Worm (Caenorhabditis elegans): ENCODE data around the gene ttr-10.
"Not testable (repeated sequence)": the region's sequence is repeated elsewhere in the genome, so short reads cannot be mapped to it uniquely, and the experiment has no call there.

ttr-10 gene

ce11 chrV:7520077-7520476 is 33.6 kb downstream of the ttr-10 start, which contains the start of gene srb-19:
TSS of gene srb-19 (minus strand) at chrV:7520177.
- TF ChIP-seq madf-5 (GFP tag; IDR thresholded peaks at IDR 0.05) (no peak), lin-29 (GFP tag; IDR thresholded peaks at IDR 0.05) (no peak), lir-3 (tag; optimal IDR thresholded peaks at IDR 0.05) (no peak), duxl-1 (tag; optimal IDR thresholded peaks at IDR 0.05; ENCODE audit: poor library complexity) (no peak), dmd-8 (GFP tag; IDR thresholded peaks at IDR 0.05) (no peak), Y75B8A.6 (GFP tag; IDR thresholded peaks at IDR 0.05) (no peak), nhr-102 (tag; optimal IDR thresholded peaks at IDR 0.05) (no peak)

DNA sequence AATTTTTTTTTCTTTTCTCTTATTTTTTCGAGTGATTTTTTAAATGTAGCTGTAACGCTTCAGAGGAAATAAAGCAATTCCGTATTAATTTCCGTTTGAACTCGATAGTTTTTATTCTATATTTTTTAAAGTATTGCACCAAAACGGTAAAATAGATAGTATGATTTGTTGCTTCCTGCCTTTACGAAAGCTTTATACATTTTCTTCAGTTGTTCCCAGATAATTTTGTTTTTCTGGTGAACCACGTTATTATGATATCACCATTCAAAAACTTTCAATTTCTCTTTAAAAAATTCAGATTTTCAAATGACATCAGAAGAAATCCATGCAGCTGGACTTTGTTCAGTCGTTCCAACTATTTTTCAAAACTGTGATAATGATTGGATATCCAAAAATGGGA is 38.8 kb downstream of the ttr-10 start, which contains the start of gene srb-18:
Gene srb-18 (plus strand): TSS at position 301 of the 400 bp plus-strand sequence.
- TF ChIP-seq spr-3 (GFP tag; optimal IDR thresholded peaks at IDR 0.05) = no peak
- no peak for TF ChIP-seq Y48G9A.11 (GFP tag; IDR thresholded peaks at IDR 0.05)
- TF ChIP-seq dpl-1 (GFP tag; optimal IDR thresholded peaks at IDR 0.05) = no peak

ce11 chrV:7511465-7511864 is 42.3 kb downstream of the ttr-10 start, which contains the start of gene nhr-171:
TSS of gene nhr-171 (plus strand) at chrV:7511765.
- TF ChIP-seq nhr-11 (tag; optimal IDR thresholded peaks at IDR 0.05); vab-7 (GFP tag; IDR thresholded peaks at IDR 0.05); ZK337.2 (GFP tag; IDR thresholded peaks at IDR 0.05): not testable (repeated sequence)

DNA sequence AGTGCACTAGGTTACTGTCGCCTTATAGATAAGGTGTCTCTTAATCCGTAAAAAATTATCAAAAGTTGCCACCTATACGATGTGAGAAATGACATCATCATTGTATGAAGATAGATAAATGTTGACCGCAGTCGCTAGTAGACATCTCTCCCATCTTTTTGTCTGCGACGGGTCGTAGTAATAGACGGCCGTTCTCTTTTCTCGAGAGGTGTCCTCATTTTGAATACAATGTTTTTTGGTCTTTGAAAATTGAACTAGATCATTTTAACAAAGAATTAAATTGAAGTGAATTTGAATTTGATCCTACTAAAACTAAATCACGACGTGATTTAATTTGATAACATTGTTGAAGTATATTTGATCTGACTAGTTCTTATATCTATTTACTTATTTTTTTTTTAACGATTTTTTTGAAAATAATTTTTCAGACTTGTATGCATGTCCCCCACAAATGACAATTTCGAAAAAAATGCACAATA is 45.1 kb downstream of the ttr-10 start, which contains the start of the genes str-31 and nhr-172:
Gene str-31 (minus strand): TSS at position 101 of the 479 bp plus-strand sequence.
Gene nhr-172 (plus strand): TSS at position 429 of the 479 bp plus-strand sequence.
- TF ChIP-seq ztf-11 (tag; optimal IDR thresholded peaks at IDR 0.05) = no peak
- TF ChIP-seq nhr-111 (GFP tag; optimal IDR thresholded peaks at IDR 0.05) = no peak
- TF ChIP-seq lsy-2 (tag; optimal IDR thresholded peaks at IDR 0.05) = no peak
- no peak for TF ChIP-seq madf-9 (GFP tag; conservative IDR thresholded peaks at IDR 0.05)
- TF ChIP-seq ceh-82 (tag; optimal IDR thresholded peaks at IDR 0.05) = no peak
- no peak for TF ChIP-seq snpc-1.2 (GFP tag; IDR thresholded peaks at IDR 0.05)
- TF ChIP-seq zip-2 (tag; optimal IDR thresholded peaks at IDR 0.05) = no peak
- no peak for TF ChIP-seq spr-3 (GFP tag; optimal IDR thresholded peaks at IDR 0.05)
- no peak for TF ChIP-seq ceh-20 (GFP tag; IDR thresholded peaks at IDR 0.05)
- TF ChIP-seq dmd-8 (GFP tag; IDR thresholded peaks at IDR 0.05) = no peak
- TF ChIP-seq aly-2 (tag; optimal IDR thresholded peaks at IDR 0.05) = no peak
- no peak for TF ChIP-seq mdl-1 (tag; optimal IDR thresholded peaks at IDR 0.05)
- TF ChIP-seq vab-7 (GFP tag; IDR thresholded peaks at IDR 0.05) = no peak

DNA sequence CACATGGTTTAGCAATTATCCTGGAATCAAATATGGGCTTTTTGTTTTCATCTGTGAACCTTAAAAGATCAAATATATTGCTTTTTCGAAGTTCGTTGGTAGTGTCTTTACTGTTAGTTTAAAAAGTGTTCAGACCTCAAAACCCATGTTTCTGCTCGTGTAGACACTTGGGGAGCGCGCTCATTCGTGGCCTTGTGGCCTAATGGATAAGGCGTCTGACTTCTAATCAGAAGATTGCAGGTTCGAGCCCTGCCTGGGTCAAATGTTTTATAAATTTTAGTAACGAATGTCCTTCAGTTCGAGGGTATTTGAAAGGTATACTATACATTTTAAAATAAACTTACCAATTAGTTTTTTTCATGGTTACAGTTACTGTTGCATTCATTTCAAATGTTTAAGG is 47.5 kb downstream of the ttr-10 start:
- no peak for TF ChIP-seq hlh-30 (tag; optimal IDR thresholded peaks at IDR 0.05; ENCODE audit: insufficient read depth)
- TF ChIP-seq ceh-44 (GFP tag; IDR thresholded peaks at IDR 0.05) = 0 out of 2 replicates have a peak, but pooled peaks have one; percentile 3

DNA sequence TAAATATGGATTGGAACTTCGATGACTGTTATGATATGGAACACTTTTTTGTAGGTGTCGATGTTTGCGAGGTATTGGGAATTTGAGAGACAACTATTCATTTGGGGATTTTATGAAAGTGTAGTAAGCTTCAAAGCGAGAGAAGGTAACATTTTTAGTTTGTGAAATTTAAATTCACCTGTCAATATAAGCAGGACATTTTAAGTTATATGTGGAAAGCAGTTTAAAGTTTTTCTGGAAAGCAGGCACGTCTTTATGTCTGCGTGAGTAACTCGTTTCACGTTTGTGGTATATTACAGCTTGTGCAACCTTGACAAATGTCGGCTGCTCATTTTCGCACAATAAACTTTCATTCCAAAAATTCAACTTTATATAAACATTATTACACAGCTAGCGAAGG is 49.5 kb downstream of the ttr-10 start, which contains the start of gene srh-229:
Gene srh-229 (minus strand): TSS at position 101 of the 400 bp plus-strand sequence.
- TF ChIP-seq nhr-6 (tag; optimal IDR thresholded peaks at IDR 0.05) (no peak), ctbp-1 (GFP tag; IDR thresholded peaks at IDR 0.05) (no peak), nhr-102 (tag; optimal IDR thresholded peaks at IDR 0.05) (no peak), nhr-41 (GFP tag; IDR thresholded peaks at IDR 0.05) (no peak), lin-13 (GFP tag; optimal IDR thresholded peaks at IDR 0.05) (no peak), set-16 (GFP tag; IDR thresholded peaks at IDR 0.05) (no peak), attf-4 (tag; optimal IDR thresholded peaks at IDR 0.05) (no peak), unc-130 (GFP tag; optimal IDR thresholded peaks at IDR 0.05) (no peak), hmg-1.1 (GFP tag; IDR thresholded peaks at IDR 0.05) (no peak), lsy-2 (tag; optimal IDR thresholded peaks at IDR 0.05) (no peak), unc-62 (GFP tag; optimal IDR thresholded peaks at IDR 0.05 in 1 of 2) (no peak), unc-62 (tag; optimal IDR thresholded peaks at IDR 0.05) (no peak), sdz-12 (GFP tag; optimal IDR thresholded peaks at IDR 0.05) (no peak), hif-1 (tag; optimal IDR thresholded peaks at IDR 0.05) (no peak), ztf-11 (tag; optimal IDR thresholded peaks at IDR 0.05) (no peak), dpl-1 (GFP tag; optimal IDR thresholded peaks at IDR 0.05) (no peak), lin-29 (GFP tag; IDR thresholded peaks at IDR 0.05) (no peak), ceh-32 (tag; optimal IDR thresholded peaks at IDR 0.05; ENCODE audit: poor library complexity) (no peak), gei-8 (GFP tag; optimal IDR thresholded peaks at IDR 0.05) (no peak), pqm-1 (tag; optimal IDR thresholded peaks at IDR 0.05) (no peak)

All from whole organism, L4 larva.